Worm (Caenorhabditis elegans) whole organism, mixed stage, embryonic: ENCODE measurements around the gene crls-1.

Experiments
- M03D4.4 ChIP-seq: sonication (generic microtip); optimal IDR thresholded peaks from 2 replicates; lab custom pipeline; 2017; ENCODE audit warnings: mild to moderate bottlenecking, missing genetic modification characterization, missing compliant biosample characterization
- bed-3 ChIP-seq: fragments of 200-800 bp; sonication (Bioruptor generic); optimal IDR thresholded peaks from 3 replicates; lab custom pipeline; 2018; ENCODE audit warnings: mild to moderate bottlenecking, missing genetic modification characterization, moderate library complexity, missing compliant biosample characterization
- blmp-1 ChIP-seq: fragments of 150-350 bp; optimal IDR thresholded peaks from 2 replicates; lab custom pipeline; 2014; ENCODE audit warnings: missing biosample characterization, missing genetic modification characterization
- ceh-39 ChIP-seq: fragments of 150-350 bp; optimal IDR thresholded peaks from 2 replicates; lab custom pipeline; 2014; ENCODE audit warnings: missing biosample characterization, missing genetic modification characterization
- ceh-43 ChIP-seq: fragments of 200-800 bp; sonication (Bioruptor generic); optimal IDR thresholded peaks from 2 replicates; lab custom pipeline; 2018; ENCODE audit warnings: mild to moderate bottlenecking, missing genetic modification characterization, moderate library complexity, missing compliant biosample characterization
- ceh-83 ChIP-seq: fragments of 200-800 bp; sonication (Bioruptor generic); optimal IDR thresholded peaks from 2 replicates; lab custom pipeline; 2018; ENCODE audit warnings: mild to moderate bottlenecking, missing genetic modification characterization, missing compliant biosample characterization
- ces-1 ChIP-seq: fragments of 150-350 bp; optimal IDR thresholded peaks from 2 replicates; lab custom pipeline; 2014; ENCODE audit warnings: missing biosample characterization, missing genetic modification reagents, missing genetic modification characterization
- cnd-1 ChIP-seq: fragments of 200-800 bp; sonication (Bioruptor generic); optimal IDR thresholded peaks from 2 replicates; lab custom pipeline; 2018; ENCODE audit warnings: mild to moderate bottlenecking, missing genetic modification characterization, missing compliant biosample characterization
- drap-1 ChIP-seq: fragments of 200-800 bp; sonication (Bioruptor generic); optimal IDR thresholded peaks from 3 replicates; lab custom pipeline; 2018; ENCODE audit warnings: mild to moderate bottlenecking, missing genetic modification characterization, missing compliant biosample characterization
- elt-1 ChIP-seq: sonication (generic microtip); optimal IDR thresholded peaks from 2 replicates; lab custom pipeline; 2017; ENCODE audit warnings: missing genetic modification characterization, mild to moderate bottlenecking, missing compliant biosample characterization, antibody characterized with exemption, moderate library complexity, borderline replicate concordance; ENCODE audit not compliant: insufficient read depth
- elt-3 ChIP-seq: fragments of 150-350 bp; optimal IDR thresholded peaks from 2 replicates; lab custom pipeline; 2014; ENCODE audit warnings: missing biosample characterization, missing genetic modification characterization
- flh-1 ChIP-seq: fragments of 200-800 bp; sonication (Bioruptor generic); optimal IDR thresholded peaks from 2 replicates; lab custom pipeline; 2018; ENCODE audit warnings: mild to moderate bottlenecking, missing genetic modification characterization, moderate library complexity, missing compliant biosample characterization
- ham-2 ChIP-seq: fragments of 200-800 bp; sonication (Bioruptor generic); optimal IDR thresholded peaks from 2 replicates; lab custom pipeline; 2018; ENCODE audit warnings: mild to moderate bottlenecking, missing genetic modification characterization, missing compliant biosample characterization
- hlh-1 ChIP-seq: fragments of 150-350 bp; optimal IDR thresholded peaks from 2 replicates; lab custom pipeline; 2014; ENCODE audit warnings: missing biosample characterization, missing genetic modification reagents, missing genetic modification characterization
- lin-13 ChIP-seq: fragments of 150-350 bp; optimal IDR thresholded peaks from 2 replicates; lab custom pipeline; 2014; ENCODE audit warnings: missing biosample characterization, missing genetic modification characterization
- lin-32 ChIP-seq: fragments of 200-800 bp; sonication (Bioruptor generic); optimal IDR thresholded peaks from 2 replicates; lab custom pipeline; 2018; ENCODE audit warnings: mild to moderate bottlenecking, missing genetic modification characterization, missing compliant biosample characterization
- lsy-2 ChIP-seq: fragments of 150-350 bp; optimal IDR thresholded peaks from 2 replicates; lab custom pipeline; 2014; ENCODE audit warnings: missing biosample characterization, missing genetic modification characterization
- mab-5 ChIP-seq: fragments of 150-350 bp; optimal IDR thresholded peaks from 2 replicates; lab custom pipeline; 2014; ENCODE audit warnings: missing biosample characterization, missing genetic modification characterization
- mep-1 ChIP-seq: fragments of 150-350 bp; optimal IDR thresholded peaks from 2 replicates; lab custom pipeline; 2017; ENCODE audit warnings: missing biosample characterization, missing genetic modification reagents, missing genetic modification characterization, inconsistent platforms
- mls-2 ChIP-seq: sonication (generic microtip); optimal IDR thresholded peaks from 2 replicates; lab custom pipeline; 2016; ENCODE audit warnings: mild to moderate bottlenecking, missing genetic modification characterization, moderate library complexity, missing compliant biosample characterization
- nhr-12 ChIP-seq: fragments of 150-350 bp; optimal IDR thresholded peaks from 2 replicates; lab custom pipeline; 2014; ENCODE audit warnings: missing biosample characterization, missing genetic modification characterization
- nhr-2 ChIP-seq: fragments of 150-350 bp; optimal IDR thresholded peaks from 2 replicates; lab custom pipeline; 2014; ENCODE audit warnings: missing biosample characterization, missing genetic modification characterization
- nhr-237 ChIP-seq: fragments of 150-350 bp; optimal IDR thresholded peaks from 2 replicates; lab custom pipeline; 2014; ENCODE audit warnings: missing biosample characterization, missing genetic modification characterization
- nhr-28 ChIP-seq: fragments of 150-350 bp; optimal IDR thresholded peaks from 2 replicates; lab custom pipeline; 2014; ENCODE audit warnings: missing biosample characterization, missing genetic modification characterization
- nhr-76 ChIP-seq: sonication (generic microtip); optimal IDR thresholded peaks from 2 replicates; lab custom pipeline; 2017; ENCODE audit warnings: missing biosample characterization, missing genetic modification characterization
- pha-4 ChIP-seq: fragments of 150-350 bp; optimal IDR thresholded peaks from 2 replicates; lab custom pipeline; 2018; ENCODE audit warnings: missing biosample characterization, missing genetic modification reagents, missing genetic modification characterization
- sem-2 ChIP-seq: fragments of 200-800 bp; sonication (Bioruptor generic); optimal IDR thresholded peaks from 2 replicates; lab custom pipeline; 2018; ENCODE audit warnings: mild to moderate bottlenecking, missing genetic modification characterization, missing compliant biosample characterization
- snpc-4 ChIP-seq: fragments of 150-350 bp; optimal IDR thresholded peaks from 2 replicates; lab custom pipeline; 2014; ENCODE audit warnings: missing biosample characterization, missing genetic modification characterization
- sptf-1 ChIP-seq: sonication (generic microtip); optimal IDR thresholded peaks from 2 replicates; lab custom pipeline; 2017; ENCODE audit warnings: mild to moderate bottlenecking, missing genetic modification characterization, moderate library complexity, missing compliant biosample characterization
- tbx-8 ChIP-seq: fragments of 200-800 bp; sonication (Bioruptor generic); optimal IDR thresholded peaks from 2 replicates; lab custom pipeline; 2018; ENCODE audit warnings: mild to moderate bottlenecking, missing genetic modification characterization, moderate library complexity, missing compliant biosample characterization
- unc-120 ChIP-seq: sonication (generic microtip); optimal IDR thresholded peaks from 2 replicates; lab custom pipeline; 2017; ENCODE audit warnings: missing genetic modification characterization, missing compliant biosample characterization; ENCODE audit not compliant: poor library complexity, severe bottlenecking
- unc-39 ChIP-seq: fragments of 150-350 bp; optimal IDR thresholded peaks from 2 replicates; lab custom pipeline; 2014; ENCODE audit warnings: missing biosample characterization, missing genetic modification characterization
- unc-62 ChIP-seq: fragments of 150-350 bp; optimal IDR thresholded peaks from 2 replicates; lab custom pipeline; 2014; ENCODE audit warnings: missing biosample characterization, missing genetic modification reagents, missing genetic modification characterization
- zip-8 ChIP-seq: fragments of 150-350 bp; optimal IDR thresholded peaks from 2 replicates; lab custom pipeline; 2014; ENCODE audit warnings: missing biosample characterization, missing genetic modification characterization
- ztf-11 ChIP-seq: fragments of 150-350 bp; optimal IDR thresholded peaks from 2 replicates; lab custom pipeline; 2014; ENCODE audit warnings: missing biosample characterization, missing genetic modification characterization

Gene crls-1

DNA sequence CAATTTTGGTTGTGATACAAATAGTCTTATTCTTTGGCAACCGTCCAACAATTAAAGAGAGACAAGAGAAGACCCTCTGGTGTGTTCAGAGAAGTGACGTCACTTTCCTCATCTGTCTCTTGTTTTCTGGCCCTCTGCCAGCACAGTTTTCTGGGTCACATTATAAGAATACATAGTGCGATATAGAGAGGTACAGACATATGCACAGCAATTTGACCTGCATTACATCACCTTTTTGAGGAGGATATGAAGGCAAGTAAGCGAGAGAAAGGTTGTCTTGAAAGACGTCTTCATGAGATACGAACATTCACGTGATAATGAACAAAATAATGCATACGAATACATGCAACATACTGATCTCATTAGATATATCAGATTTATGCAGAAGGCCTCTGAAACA lies 39.1 kb downstream of the crls-1 start:
- TF ChIP-seq ztf-11 (tag; lab: Kevin White, UChicago) (no peak), sem-2 (GFP tag; lab: Kevin White, UChicago) (no peak), unc-120 (tag; lab: Kevin White, UChicago) (no peak), M03D4.4 (tag; lab: Kevin White, UChicago) (no peak), bed-3 (GFP tag; lab: Kevin White, UChicago) (no peak), hlh-1 (tag; lab: Kevin White, UChicago) (no peak), ceh-39 (tag; lab: Kevin White, UChicago) (peak; percentile 20), elt-3 (tag; lab: Kevin White, UChicago) (no peak), tbx-8 (GFP tag; lab: Kevin White, UChicago) (no peak), lsy-2 (tag; lab: Kevin White, UChicago) (no peak), nhr-2 (tag; lab: Kevin White, UChicago) (peak; percentile 71), cnd-1 (peak; percentile 57), pha-4 (tag; lab: Kevin White, UChicago) (no peak), nhr-12 (tag; lab: Kevin White, UChicago) (no peak), ceh-43 (GFP tag; lab: Kevin White, UChicago) (no peak), drap-1 (GFP tag; lab: Kevin White, UChicago) (no peak), unc-62 (GFP tag; lab: Kevin White, UChicago) (no peak), unc-39 (peak; percentile 68), ceh-83 (GFP tag; lab: Kevin White, UChicago) (no peak), nhr-76 (tag; lab: Kevin White, UChicago) (no peak), snpc-4 (tag; lab: Kevin White, UChicago) (no peak), sptf-1 (tag; lab: Kevin White, UChicago) (no peak), ham-2 (GFP tag; lab: Kevin White, UChicago) (no peak), ces-1 (GFP tag; lab: Kevin White, UChicago) (no peak), flh-1 (GFP tag; lab: Kevin White, UChicago) (no peak), blmp-1 (no peak), nhr-28 (no peak), elt-1 (tag; lab: Kevin White, UChicago) (peak; percentile 49), nhr-237 (tag; lab: Kevin White, UChicago) (no peak), lin-13 (tag; lab: Kevin White, UChicago) (no peak), zip-8 (tag; lab: Kevin White, UChicago) (peak; percentile 67), mls-2 (tag; lab: Kevin White, UChicago) (no peak), lin-32 (GFP tag; lab: Kevin White, UChicago) (no peak), mep-1 (tag; lab: Kevin White, UChicago) (peak; percentile 8), mab-5 (tag; lab: Kevin White, UChicago) (no peak)

DNA sequence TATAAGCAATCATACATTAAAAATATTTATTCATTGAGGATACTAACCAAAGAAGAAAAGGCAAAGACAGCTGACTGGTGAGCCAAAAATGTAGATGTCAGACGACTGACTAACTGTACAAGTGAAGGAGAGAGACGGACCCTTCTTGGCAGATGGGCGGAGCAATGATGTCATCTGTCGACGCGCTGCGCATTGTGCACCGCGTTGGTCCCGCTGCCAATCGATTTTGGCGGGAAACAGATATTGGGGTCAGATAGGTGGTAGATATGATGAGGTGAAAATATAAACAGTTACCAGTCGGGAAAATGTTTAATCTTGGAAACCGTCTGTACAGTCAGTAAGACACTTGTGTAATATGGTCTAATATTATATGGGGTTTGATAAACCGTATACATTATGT lies 39.8 kb downstream of the crls-1 start, which contains the start of gene T24C4.2:
Gene T24C4.2, minus strand, starts transcription at position 101 of the 400 bp plus-strand sequence.
- no peak for TF ChIP-seq ham-2 (GFP tag; lab: Kevin White, UChicago)
- TF ChIP-seq ceh-39 (tag; lab: Kevin White, UChicago) = peak; percentile 47
- TF ChIP-seq lin-13 (tag; lab: Kevin White, UChicago) = no peak
- TF ChIP-seq lin-32 (GFP tag; lab: Kevin White, UChicago) = peak; percentile 22
- TF ChIP-seq cnd-1 = peak; percentile 20
- TF ChIP-seq elt-1 (tag; lab: Kevin White, UChicago) = no peak
- TF ChIP-seq flh-1 (GFP tag; lab: Kevin White, UChicago) = no peak
- TF ChIP-seq ztf-11 (tag; lab: Kevin White, UChicago) = no peak
- TF ChIP-seq M03D4.4 (tag; lab: Kevin White, UChicago) = no peak
- no peak for TF ChIP-seq ceh-83 (GFP tag; lab: Kevin White, UChicago)
- TF ChIP-seq drap-1 (GFP tag; lab: Kevin White, UChicago) = no peak
- peak; percentile 42 for TF ChIP-seq zip-8 (tag; lab: Kevin White, UChicago)
- no peak for TF ChIP-seq mep-1 (tag; lab: Kevin White, UChicago)
- TF ChIP-seq ces-1 (GFP tag; lab: Kevin White, UChicago) = no peak
- TF ChIP-seq ceh-43 (GFP tag; lab: Kevin White, UChicago) = no peak
- no peak for TF ChIP-seq sem-2 (GFP tag; lab: Kevin White, UChicago)
- no peak for TF ChIP-seq bed-3 (GFP tag; lab: Kevin White, UChicago)
- TF ChIP-seq lsy-2 (tag; lab: Kevin White, UChicago) = no peak
- TF ChIP-seq mab-5 (tag; lab: Kevin White, UChicago) = no peak
- no peak for TF ChIP-seq unc-120 (tag; lab: Kevin White, UChicago)
- TF ChIP-seq nhr-12 (tag; lab: Kevin White, UChicago) = no peak
- TF ChIP-seq sptf-1 (tag; lab: Kevin White, UChicago) = no peak
- no peak for TF ChIP-seq nhr-2 (tag; lab: Kevin White, UChicago)
- TF ChIP-seq elt-3 (tag; lab: Kevin White, UChicago) = no peak
- TF ChIP-seq blmp-1 = no peak
- TF ChIP-seq nhr-237 (tag; lab: Kevin White, UChicago) = no peak
- TF ChIP-seq hlh-1 (tag; lab: Kevin White, UChicago) = no peak
- no peak for TF ChIP-seq snpc-4 (tag; lab: Kevin White, UChicago)
- no peak for TF ChIP-seq unc-39
- no peak for TF ChIP-seq nhr-28
- TF ChIP-seq tbx-8 (GFP tag; lab: Kevin White, UChicago) = no peak
- no peak for TF ChIP-seq unc-62 (GFP tag; lab: Kevin White, UChicago)
- TF ChIP-seq nhr-76 (tag; lab: Kevin White, UChicago) = no peak
- TF ChIP-seq mls-2 (tag; lab: Kevin White, UChicago) = no peak
- TF ChIP-seq pha-4 (tag; lab: Kevin White, UChicago) = no peak
- TF ChIP-seq, all 35 proteins: peak for 4
